Worm (Caenorhabditis elegans): ENCODE data around the gene K08D8.3.

Gene K08D8.3

DNA sequence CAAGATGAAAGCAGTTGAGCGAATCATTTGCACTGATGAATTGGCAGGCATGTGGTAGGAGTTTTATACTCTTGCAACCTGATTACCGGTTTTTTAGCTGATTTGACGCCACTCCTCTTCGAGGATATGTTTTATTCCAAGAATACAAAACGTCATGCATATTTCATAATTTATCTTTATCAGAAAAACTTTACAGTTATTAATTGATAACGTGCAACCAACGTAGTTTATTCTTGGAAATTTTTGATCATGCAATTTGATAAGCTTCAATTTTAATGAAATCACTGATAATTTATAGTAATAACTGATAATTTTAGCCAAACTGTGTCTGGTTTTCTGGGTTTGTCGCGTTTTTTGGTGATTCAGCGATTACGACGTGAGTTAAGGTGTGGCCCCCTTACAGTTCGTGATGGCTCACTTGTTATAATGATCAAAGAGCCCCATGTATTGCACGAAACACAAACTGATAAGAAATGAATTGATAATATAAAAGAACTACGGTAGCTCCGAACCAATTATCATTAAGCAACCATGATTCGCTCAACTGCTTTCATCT is 29.8 kb upstream of the K08D8.3 start, which contains the start of the genes cld-1 and dod-21:
Gene cld-1 (minus strand): TSS at position 51 of the 556 bp plus-strand sequence.
Gene dod-21 (plus strand): TSS at position 518 of the 556 bp plus-strand sequence.
- TF ChIP-seq madf-2 (tag; optimal IDR thresholded peaks at IDR 0.05) (no peak), elt-2 (tag; optimal IDR thresholded peaks at IDR 0.05) (peak; percentile 70)

DNA sequence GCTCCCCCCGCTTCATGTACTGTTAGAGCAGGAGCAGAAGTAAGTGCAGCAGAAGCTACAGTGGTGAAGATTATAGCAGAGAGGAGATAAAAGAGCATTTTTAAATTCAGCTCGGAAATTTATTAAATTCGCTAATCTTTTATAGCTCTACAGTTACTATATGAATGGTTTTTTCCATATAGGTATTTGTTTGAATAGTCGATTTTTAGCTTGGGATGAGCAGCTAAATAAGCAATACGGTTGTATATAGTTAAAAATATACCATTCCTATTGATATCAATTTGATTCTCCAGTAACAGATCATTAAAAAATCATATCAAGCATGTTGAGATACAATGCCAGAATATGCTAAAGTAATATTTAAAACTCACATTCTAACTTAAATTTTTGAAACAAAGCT is 20.2 kb upstream of the K08D8.3 start, which contains the start of gene srlf-5:
Gene srlf-5 (minus strand): TSS at position 101 of the 400 bp plus-strand sequence.
- no peak for TF ChIP-seq ets-4 (tag; optimal IDR thresholded peaks at IDR 0.05)
- no peak for TF ChIP-seq ceh-22 (tag; optimal IDR thresholded peaks at IDR 0.05)
- no peak for TF ChIP-seq pha-2 (tag; optimal IDR thresholded peaks at IDR 0.05)
- TF ChIP-seq unc-55 (GFP tag; optimal IDR thresholded peaks at IDR 0.05), result no peak
- TF ChIP-seq T23F11.4 (GFP tag; optimal IDR thresholded peaks at IDR 0.05), result no peak
- no peak for TF ChIP-seq odd-2 (tag; optimal IDR thresholded peaks at IDR 0.05)
- no peak for TF ChIP-seq unc-86 (tag; optimal IDR thresholded peaks at IDR 0.05)
- no peak for TF ChIP-seq ama-1 (optimal IDR thresholded peaks at IDR 0.05)
- TF ChIP-seq hlh-13 (GFP tag; optimal IDR thresholded peaks at IDR 0.05), result no peak
- TF ChIP-seq madf-2 (tag; optimal IDR thresholded peaks at IDR 0.05), result no peak
- TF ChIP-seq nhr-232 (tag; optimal IDR thresholded peaks at IDR 0.05), result no peak
- no peak for TF ChIP-seq zip-5 (tag; optimal IDR thresholded peaks at IDR 0.05)
- no peak for TF ChIP-seq ceh-2 (tag; optimal IDR thresholded peaks at IDR 0.05)
- no peak for TF ChIP-seq sox-4 (tag; optimal IDR thresholded peaks at IDR 0.05)
- TF ChIP-seq ahr-1 (tag; optimal IDR thresholded peaks at IDR 0.05), result no peak
- TF ChIP-seq syd-9 (tag; optimal IDR thresholded peaks at IDR 0.05), result no peak
- no peak for TF ChIP-seq dmd-4 (tag; optimal IDR thresholded peaks at IDR 0.05; ENCODE audit: borderline replicate concordance)
- no peak for TF ChIP-seq gmeb-2 (tag; optimal IDR thresholded peaks at IDR 0.05)

DNA sequence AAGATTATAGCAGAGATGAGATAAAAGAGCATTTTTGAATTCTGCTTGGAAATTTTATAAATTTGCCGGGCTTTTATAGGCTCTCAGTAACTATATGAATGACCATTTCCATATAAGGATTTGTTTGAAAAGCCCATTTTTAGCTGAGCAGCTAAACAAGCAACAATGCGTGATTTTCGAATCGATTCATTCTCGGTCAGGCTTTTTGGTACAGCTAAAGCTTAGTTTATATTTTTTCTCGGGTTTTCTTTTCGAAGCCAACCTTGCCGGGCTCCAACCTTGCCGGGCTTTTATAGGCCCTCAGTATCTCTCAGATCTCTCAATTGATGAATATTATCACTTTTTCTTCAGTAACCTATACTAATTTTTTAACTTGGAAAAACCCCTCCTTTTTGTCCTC is 17.9 kb upstream of the K08D8.3 start, which contains the start of gene srlf-4:
Gene srlf-4 (minus strand): TSS at position 101 of the 400 bp plus-strand sequence.
- TF ChIP-seq ceh-31 (tag; optimal IDR thresholded peaks at IDR 0.05) (no peak), unc-3 (GFP tag; conservative IDR thresholded peaks at IDR 0.05) (no peak), unc-3 (tag; optimal IDR thresholded peaks at IDR 0.05) (no peak), pax-1 (tag; optimal IDR thresholded peaks at IDR 0.05) (no peak)

DNA sequence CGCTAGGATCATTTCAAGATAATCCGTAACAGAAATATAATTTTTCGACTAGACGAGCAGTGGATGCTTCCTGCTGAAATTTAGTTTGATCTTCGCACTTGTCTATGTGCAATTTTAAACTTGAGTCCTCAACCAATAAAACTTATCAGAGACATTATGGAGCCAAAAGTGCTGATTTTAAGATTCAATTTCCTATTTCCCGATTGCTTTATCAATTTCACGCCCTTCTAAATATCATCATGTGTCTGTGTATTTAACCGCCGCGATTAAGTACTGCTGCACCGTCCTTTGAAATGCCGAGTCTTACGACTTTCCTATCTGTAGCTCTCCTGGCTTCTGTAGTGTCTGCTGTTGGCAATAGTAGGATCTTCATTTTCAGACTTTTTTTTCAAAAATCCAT is 14.6 kb upstream of the K08D8.3 start, which contains the start of gene C32H11.4:
Gene C32H11.4 (plus strand): TSS at position 238 of the 400 bp plus-strand sequence.
- TF ChIP-seq ceh-45 (GFP tag; IDR thresholded peaks at IDR 0.05), result no peak
- TF ChIP-seq F13H6.1 (tag; optimal IDR thresholded peaks at IDR 0.05), result no peak
- TF ChIP-seq pax-1 (tag; optimal IDR thresholded peaks at IDR 0.05), result no peak
- TF ChIP-seq ttx-3 (tag; optimal IDR thresholded peaks at IDR 0.05), result no peak
- no peak for TF ChIP-seq sox-2 (GFP tag; IDR thresholded peaks at IDR 0.05)
- no peak for TF ChIP-seq fkh-10 (GFP tag; optimal IDR thresholded peaks at IDR 0.05)
- no peak for TF ChIP-seq rnt-1 (tag; optimal IDR thresholded peaks at IDR 0.05)
- no peak for TF ChIP-seq gmeb-2 (tag; optimal IDR thresholded peaks at IDR 0.05)
- TF ChIP-seq C38D4.7 (GFP tag; optimal IDR thresholded peaks at IDR 0.05), result no peak
- no peak for TF ChIP-seq ztf-16 (tag; optimal IDR thresholded peaks at IDR 0.05)
- TF ChIP-seq pha-4 (tag; optimal IDR thresholded peaks at IDR 0.05), result no peak
- TF ChIP-seq Y22D7AL.16 (tag; optimal IDR thresholded peaks at IDR 0.05), result no peak
- no peak for TF ChIP-seq zip-5 (tag; optimal IDR thresholded peaks at IDR 0.05)

DNA sequence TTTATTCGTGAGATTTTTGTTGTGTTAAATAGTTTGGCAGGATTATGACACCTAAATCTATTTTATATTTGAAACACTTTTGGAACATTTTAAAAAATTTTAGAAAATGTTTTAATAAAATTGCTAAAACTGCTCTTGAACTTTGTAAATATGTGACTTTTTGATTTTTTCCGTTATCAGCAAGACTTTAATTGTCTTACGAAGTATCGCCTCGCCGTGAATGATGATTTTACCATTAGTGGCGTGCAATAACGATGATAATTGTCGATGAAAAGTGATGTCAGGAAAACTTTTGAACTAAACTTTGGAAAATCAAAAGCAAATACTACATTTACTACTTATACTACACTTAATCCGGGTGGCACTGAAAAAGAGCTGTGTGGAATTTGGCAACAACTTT is 14.1 kb upstream of the K08D8.3 start:
- TF ChIP-seq ceh-14 (tag; optimal IDR thresholded peaks at IDR 0.05) (no peak), ahr-1 (tag; optimal IDR thresholded peaks at IDR 0.05) (no peak), fax-1 (tag; optimal IDR thresholded peaks at IDR 0.05) (no peak), sox-2 (GFP tag; IDR thresholded peaks at IDR 0.05) (no peak), pax-1 (tag; optimal IDR thresholded peaks at IDR 0.05) (no peak), fkh-10 (GFP tag; optimal IDR thresholded peaks at IDR 0.05) (no peak)

All from whole organism, late embryonic.